Fruit fly (Drosophila melanogaster): ENCODE measurements around the gene Arglu1.

Gene Arglu1

dm6 chr2L:9937908-9938307 lies at the start of gene Arglu1 (continued):
- TF ChIP-seq CG32772 (GFP tag; IDR thresholded peaks at IDR 0.05) (peak; percentile 77), CG12942 (GFP tag; optimal IDR thresholded peaks at IDR 0.05) (no peak), CG14050 (GFP tag; IDR thresholded peaks at IDR 0.05) (no peak), Dref (GFP tag; IDR thresholded peaks at IDR 0.05) (0 out of 2 replicates have a peak, but pooled peaks have one; percentile 34), Drgx (GFP tag; IDR thresholded peaks at IDR 0.05) (0 out of 2 replicates have a peak, but pooled peaks have one; percentile 14), crc (GFP tag; optimal IDR thresholded peaks at IDR 0.05) (no peak)

- TF ChIP-seq E2f1 (GFP tag; IDR thresholded peaks at IDR 0.05) (peak; percentile 46; the same call in 1 of the 2 replicates), CG12219 (GFP tag; optimal IDR thresholded peaks at IDR 0.05) (peak; percentile 52), Mad (GFP tag; optimal IDR thresholded peaks at IDR 0.05) (no peak), CG1529 (GFP tag; optimal IDR thresholded peaks at IDR 0.05) (peak; percentile 15), Asciz (GFP tag; optimal IDR thresholded peaks at IDR 0.05) (peak; percentile 43), toy (GFP tag; IDR thresholded peaks at IDR 0.05) (no peak), CG13296 (GFP tag; optimal IDR thresholded peaks at IDR 0.05) (no peak), CG1024 (GFP tag; IDR thresholded peaks at IDR 0.05) (peak; percentile 70), slbo (GFP tag; IDR thresholded peaks at IDR 0.05) (peak; percentile 36; the same call in 1 of the 2 replicates), pita (GFP tag; optimal IDR thresholded peaks at IDR 0.05) (no peak), dimm (GFP tag; IDR thresholded peaks at IDR 0.05) (no peak), tio (GFP tag; optimal IDR thresholded peaks at IDR 0.05) (no peak), CG15514 (GFP tag; optimal IDR thresholded peaks at IDR 0.05) (no peak), odd (GFP tag; optimal IDR thresholded peaks at IDR 0.05) (no peak), CG14441 (GFP tag; IDR thresholded peaks at IDR 0.05) (peak; percentile 64), sd (tag; optimal IDR thresholded peaks at IDR 0.05) (no peak), CG2120 (GFP tag; optimal IDR thresholded peaks at IDR 0.05) (no peak), CG8924 (tag; optimal IDR thresholded peaks at IDR 0.05) (peak; percentile 22), H15 (GFP tag; IDR thresholded peaks at IDR 0.05) (peak; percentile 76), TFAM (GFP tag; optimal IDR thresholded peaks at IDR 0.05) (no peak), CG16813 (GFP tag; IDR thresholded peaks at IDR 0.05; ENCODE audit: partially characterized antibody) (no peak), usp (GFP tag; optimal IDR thresholded peaks at IDR 0.05) (no peak), luna (GFP tag; optimal IDR thresholded peaks at IDR 0.05) (no peak), ssp (GFP tag; IDR thresholded peaks at IDR 0.05) (peak; percentile 52), Hr3 (GFP tag; optimal IDR thresholded peaks at IDR 0.05) (peak; percentile 3), grau (tag; optimal IDR thresholded peaks at IDR 0.05) (peak; percentile 84), Kr (GFP tag; optimal IDR thresholded peaks at IDR 0.05) (no peak), exex (tag; optimal IDR thresholded peaks at IDR 0.05) (no peak), CG31365 (tag; optimal IDR thresholded peaks at IDR 0.05) (no peak), mam (GFP tag; optimal IDR thresholded peaks at IDR 0.05) (no peak), fd102C (GFP tag; optimal IDR thresholded peaks at IDR 0.05) (no peak), HmgD (GFP tag; optimal IDR thresholded peaks at IDR 0.05) (no peak), Rfx (GFP tag; IDR thresholded peaks at IDR 0.05) (peak; percentile 45; the same call in 1 of the 2 replicates), bab2 (GFP tag; optimal IDR thresholded peaks at IDR 0.05) (peak; percentile 47), CTCF (GFP tag; optimal IDR thresholded peaks at IDR 0.05) (no peak), ci (GFP tag; IDR thresholded peaks at IDR 0.05) (peak; percentile 79), slp2 (GFP tag; optimal IDR thresholded peaks at IDR 0.05) (peak; percentile 16), CG10274 (GFP tag; optimal IDR thresholded peaks at IDR 0.05) (no peak), dysf (GFP tag; IDR thresholded peaks at IDR 0.05) (peak; percentile 55; the same call in 2 of the 3 replicates), Bdp1 (GFP tag; optimal IDR thresholded peaks at IDR 0.05) (no peak), br (optimal IDR thresholded peaks at IDR 0.05) (no peak), danr (GFP tag; IDR thresholded peaks at IDR 0.05) (0 out of 2 replicates have a peak, but pooled peaks have one; percentile 21), fd96Cb (tag; optimal IDR thresholded peaks at IDR 0.05) (peak; percentile 72), Rx (GFP tag; IDR thresholded peaks at IDR 0.05) (peak; percentile 67)
Measured at dm6 chr2L:9986402-9987350, 48.7 kb upstream of the Arglu1 start.
